Fruit fly (Drosophila melanogaster): Measurements from ENCODE around the gene OdsH.

The OdsH gene

DNA sequence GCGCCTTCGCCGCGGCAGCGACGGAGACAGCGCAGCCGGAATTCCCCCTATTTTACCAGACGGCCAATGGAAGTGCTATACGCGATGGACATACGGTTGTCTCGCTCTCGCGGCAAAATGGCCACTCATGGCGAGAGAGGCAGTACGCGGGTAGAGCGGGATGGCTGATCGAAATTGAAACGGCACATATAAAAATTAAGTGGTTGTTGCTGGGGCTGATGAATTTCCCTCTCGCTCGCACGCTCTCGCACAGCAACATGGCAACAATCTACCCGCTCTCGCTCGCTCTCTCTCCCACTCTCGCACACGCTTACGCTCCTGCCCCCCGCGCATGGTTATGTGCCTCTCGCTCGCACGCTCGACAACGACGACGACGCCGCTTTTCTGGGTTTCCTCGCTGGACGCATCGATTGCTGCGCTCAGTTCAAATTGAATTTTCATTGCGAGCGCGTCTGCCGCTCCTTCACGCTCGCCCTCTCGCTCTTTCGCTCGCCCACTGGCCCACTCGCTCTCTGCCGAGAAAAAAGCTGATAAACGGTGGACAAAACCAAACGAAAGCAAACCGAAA lies 22.6 kb upstream of the OdsH start, which contains the start of gene unc-4 (continued):
- TF ChIP-seq ftz-f1 (GFP tag; optimal IDR thresholded peaks at IDR 0.05) (no peak), CG6272 (GFP tag; IDR thresholded peaks at IDR 0.05) (no peak), Hand (GFP tag; optimal IDR thresholded peaks at IDR 0.05) (no peak), CG12071 (GFP tag; optimal IDR thresholded peaks at IDR 0.05) (no peak), CG12391 (tag; optimal IDR thresholded peaks at IDR 0.05) (no peak), CG11085 (GFP tag; IDR thresholded peaks at IDR 0.05) (no peak), yki (optimal IDR thresholded peaks at IDR 0.05) (peak; percentile 18), CG32767 (GFP tag; IDR thresholded peaks at IDR 0.05) (peak; percentile 30; the same call in 1 of the 2 replicates), sc (optimal IDR thresholded peaks at IDR 0.05) (no peak), sc (GFP tag; optimal IDR thresholded peaks at IDR 0.05) (no peak), HmgD (GFP tag; optimal IDR thresholded peaks at IDR 0.05) (peak; percentile 80), rib (GFP tag; IDR thresholded peaks at IDR 0.05) (peak; percentile 50; the same call in 1 of the 2 replicates), Mes4 (GFP tag; optimal IDR thresholded peaks at IDR 0.05) (no peak), CG18011 (GFP tag; optimal IDR thresholded peaks at IDR 0.05) (no peak), amos (GFP tag; IDR thresholded peaks at IDR 0.05; ENCODE audit: partially characterized antibody) (no peak), Gug (GFP tag; IDR thresholded peaks at IDR 0.05) (no peak), mam (GFP tag; optimal IDR thresholded peaks at IDR 0.05) (no peak), CG9437 (GFP tag; optimal IDR thresholded peaks at IDR 0.05) (no peak), Six4 (GFP tag; optimal IDR thresholded peaks at IDR 0.05) (no peak), jumu (GFP tag; optimal IDR thresholded peaks at IDR 0.05) (no peak), Hey (tag; optimal IDR thresholded peaks at IDR 0.05) (peak; percentile 63), gcm (GFP tag; optimal IDR thresholded peaks at IDR 0.05) (peak; percentile 49), CG7839 (tag; optimal IDR thresholded peaks at IDR 0.05) (no peak), crp (GFP tag; optimal IDR thresholded peaks at IDR 0.05) (no peak), Adf1 (GFP tag; IDR thresholded peaks at IDR 0.05) (peak; percentile 97), MBD-R2 (GFP tag; IDR thresholded peaks at IDR 0.05) (0 out of 2 replicates have a peak, but pooled peaks have one; percentile 12), chn (GFP tag; optimal IDR thresholded peaks at IDR 0.05) (peak; percentile 28), Usf (GFP tag; optimal IDR thresholded peaks at IDR 0.05) (no peak), CG8089 (GFP tag; optimal IDR thresholded peaks at IDR 0.05) (no peak), CoRest (tag; optimal IDR thresholded peaks at IDR 0.05) (peak; percentile 81), mld (GFP tag; IDR thresholded peaks at IDR 0.05; ENCODE audit: partially characterized antibody) (no peak), CG4404 (GFP tag; IDR thresholded peaks at IDR 0.05) (no peak)

DNA sequence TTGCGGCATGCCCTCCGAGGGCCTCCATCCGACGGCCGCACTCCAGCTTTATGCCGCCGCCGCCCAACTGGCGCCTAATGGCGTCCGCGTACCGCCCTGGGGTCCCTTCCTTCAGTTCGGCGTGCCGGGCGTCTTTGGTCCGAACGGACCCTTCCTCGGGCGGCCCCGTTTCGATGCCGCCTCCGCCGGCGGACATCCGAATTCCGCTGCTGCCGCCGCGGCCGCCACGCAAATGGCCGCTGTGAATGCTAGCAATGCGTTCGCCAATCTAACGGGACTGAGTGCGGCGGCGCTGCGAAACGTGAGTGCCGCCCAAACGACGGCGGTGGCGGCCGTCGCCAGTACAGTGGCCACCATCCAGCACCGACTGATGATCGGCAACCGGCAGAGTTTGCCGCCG lies 21.6 kb upstream of the OdsH start:
- no peak for TF ChIP-seq exex (tag; optimal IDR thresholded peaks at IDR 0.05)
- no peak for TF ChIP-seq Ada2b (GFP tag; IDR thresholded peaks at IDR 0.05)
- TF ChIP-seq sens (GFP tag) = peak; percentile 58
- TF ChIP-seq CG9932 (GFP tag; IDR thresholded peaks at IDR 0.05) = no peak
- TF ChIP-seq Rx (GFP tag; IDR thresholded peaks at IDR 0.05) = no peak
- no peak for TF ChIP-seq dati (GFP tag; IDR thresholded peaks at IDR 0.05)
- TF ChIP-seq Med (GFP tag) = peak; percentile 41
- TF ChIP-seq Ets65A (GFP tag) = peak; percentile 58
- TF ChIP-seq CG34224 (GFP tag; IDR thresholded peaks at IDR 0.05; ENCODE audit: partially characterized antibody) = no peak
- no peak for TF ChIP-seq Dad (GFP tag; optimal IDR thresholded peaks at IDR 0.05)
- no peak for TF ChIP-seq sob (GFP tag; IDR thresholded peaks at IDR 0.05)
- TF ChIP-seq oc (tag; optimal IDR thresholded peaks at IDR 0.05) = no peak
- no peak for TF ChIP-seq CG7963 (GFP tag; IDR thresholded peaks at IDR 0.05; ENCODE audit: partially characterized antibody)
- no peak for TF ChIP-seq CG8290 (GFP tag; optimal IDR thresholded peaks at IDR 0.05)
- TF ChIP-seq CG8290 (tag; optimal IDR thresholded peaks at IDR 0.05) = no peak
- no peak for TF ChIP-seq CG10959 (GFP tag; IDR thresholded peaks at IDR 0.05)
- TF ChIP-seq CG7372 (GFP tag; IDR thresholded peaks at IDR 0.05) = no peak
- no peak for TF ChIP-seq chif (GFP tag; optimal IDR thresholded peaks at IDR 0.05)
- TF ChIP-seq crp (GFP tag; optimal IDR thresholded peaks at IDR 0.05) = no peak
- TF ChIP-seq PHDP (tag; optimal IDR thresholded peaks at IDR 0.05) = no peak
